Fruit fly (Drosophila melanogaster): Measurements from ENCODE around the gene CG18581.
A peak's percentile ranks its signal among the peaks of the same experiment; 100 is the strongest.

Gene CG18581

DNA sequence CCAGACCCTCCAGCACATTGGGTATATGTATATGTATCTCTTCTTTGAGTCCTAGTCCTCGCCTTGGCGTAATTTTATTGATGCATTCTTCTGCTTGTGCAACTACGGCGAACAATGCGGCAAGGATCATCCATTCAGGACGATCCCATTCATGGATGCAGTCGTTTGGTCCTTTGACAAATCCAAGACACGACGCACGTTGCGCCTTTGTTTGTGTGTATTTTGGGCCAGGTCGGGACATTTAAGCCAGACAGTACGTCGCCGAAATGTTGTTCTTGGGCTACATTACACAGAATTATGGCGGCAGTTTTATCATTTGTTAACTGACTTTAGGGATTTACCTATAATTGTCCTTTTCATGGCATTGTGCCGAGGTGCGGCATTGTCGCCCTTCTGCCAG is 4.9 kb downstream of the CG18581 start:
- TF ChIP-seq CG32121 (GFP tag; IDR thresholded peaks at IDR 0.05) = no peak
- no peak for TF ChIP-seq CG8301 (tag; optimal IDR thresholded peaks at IDR 0.05)
- TF ChIP-seq fd96Ca (GFP tag; IDR thresholded peaks at IDR 0.05) = no peak
- TF ChIP-seq D1 (tag; optimal IDR thresholded peaks at IDR 0.05) = no peak
- TF ChIP-seq CG14655 (GFP tag; optimal IDR thresholded peaks at IDR 0.05) = no peak
- no peak for TF ChIP-seq CG34367 (tag; optimal IDR thresholded peaks at IDR 0.05)
- TF ChIP-seq CG4496 (GFP tag; IDR thresholded peaks at IDR 0.05) = no peak
- TF ChIP-seq CG15710 (tag; optimal IDR thresholded peaks at IDR 0.05) = no peak

DNA sequence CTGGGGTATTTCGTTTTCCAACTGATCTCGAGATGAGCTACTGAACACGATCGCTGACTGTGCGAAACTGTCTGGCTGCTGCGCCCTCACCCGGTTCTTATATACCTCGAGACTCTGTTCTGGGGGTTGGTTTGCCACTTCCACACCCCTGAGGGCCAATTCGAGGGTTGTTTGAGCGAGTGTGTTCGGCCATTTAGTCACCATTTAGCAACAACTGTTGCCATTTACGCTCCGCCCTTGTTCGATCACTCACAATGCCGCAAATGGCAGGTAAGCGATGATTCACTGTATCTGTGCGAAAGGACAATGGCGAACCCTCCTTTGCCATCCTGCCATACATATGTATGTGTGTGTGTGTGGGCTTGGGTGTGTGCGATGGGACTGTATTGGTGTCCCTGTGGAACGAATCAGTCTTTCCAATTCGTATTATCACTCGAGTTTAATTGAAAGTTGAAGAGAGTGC is 6.1 kb downstream of the CG18581 start, which contains the start of gene ind:
Gene ind, minus strand, starts transcription at position 51 of the 463 bp plus-strand sequence.
- no peak for TF ChIP-seq CG10348 (GFP tag; IDR thresholded peaks at IDR 0.05)

DNA sequence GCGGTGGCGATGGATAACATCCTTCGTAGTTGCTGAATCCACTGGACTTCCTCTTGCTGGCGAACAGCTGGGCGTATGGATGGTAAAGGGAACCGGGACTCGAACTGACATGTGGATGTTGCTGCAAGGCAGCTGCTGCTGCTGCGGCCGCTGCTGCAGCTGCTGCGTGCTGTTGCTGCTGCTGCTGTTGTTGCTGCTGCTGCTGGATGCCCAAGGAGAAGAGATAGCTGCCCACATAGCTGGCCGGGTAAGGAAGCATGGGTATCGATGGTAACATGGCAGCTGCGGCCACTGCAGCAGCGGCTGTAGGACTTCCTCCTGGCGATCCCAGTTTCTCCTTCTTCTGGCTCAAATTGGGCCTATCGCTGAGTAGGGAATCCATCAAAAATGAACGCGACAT is 6.5 kb downstream of the CG18581 start:
- TF ChIP-seq Snoo (tag; optimal IDR thresholded peaks at IDR 0.05) (no peak), CG34367 (tag; optimal IDR thresholded peaks at IDR 0.05) (no peak), CG15710 (tag; optimal IDR thresholded peaks at IDR 0.05) (no peak), CG17806 (tag; optimal IDR thresholded peaks at IDR 0.05) (no peak), CG12605 (GFP tag; IDR thresholded peaks at IDR 0.05) (no peak)

DNA sequence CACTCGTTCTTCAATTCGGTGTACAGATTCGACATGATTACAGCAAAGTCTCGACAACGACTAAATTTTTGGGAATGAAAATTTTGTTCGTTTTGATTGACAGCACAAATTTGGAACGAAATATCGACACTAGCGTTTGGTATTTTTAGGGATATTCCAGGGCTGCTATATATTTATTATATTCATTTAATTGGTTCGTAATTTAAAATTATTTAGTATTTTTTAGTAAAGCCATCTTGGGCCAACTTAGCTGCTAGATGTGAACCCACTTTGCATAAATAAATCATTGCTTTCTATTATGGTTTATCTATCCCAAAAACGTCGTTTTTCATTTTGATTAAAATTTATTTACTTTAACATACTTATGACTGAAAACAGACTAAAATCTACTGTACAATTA is 7.5 kb downstream of the CG18581 start, which contains the start of gene Rpn12R:
Gene Rpn12R, minus strand, starts transcription at position 101 of the 400 bp plus-strand sequence.
- no peak for TF ChIP-seq CG15710 (tag; optimal IDR thresholded peaks at IDR 0.05)
- TF ChIP-seq CG4496 (GFP tag; IDR thresholded peaks at IDR 0.05) = no peak
- no peak for TF ChIP-seq Ets98B (GFP tag; IDR thresholded peaks at IDR 0.05)
- no peak for TF ChIP-seq gl (tag; optimal IDR thresholded peaks at IDR 0.05)
- no peak for TF ChIP-seq CG9948 (tag; optimal IDR thresholded peaks at IDR 0.05)
- TF ChIP-seq CG14655 (GFP tag; optimal IDR thresholded peaks at IDR 0.05) = no peak
- no peak for TF ChIP-seq D1 (tag; optimal IDR thresholded peaks at IDR 0.05)
- no peak for TF ChIP-seq EcR (GFP tag; optimal IDR thresholded peaks at IDR 0.05)
- TF ChIP-seq CG12605 (GFP tag; IDR thresholded peaks at IDR 0.05) = no peak
- TF ChIP-seq CG17806 (tag; optimal IDR thresholded peaks at IDR 0.05) = no peak
- TF ChIP-seq fd96Ca (GFP tag; IDR thresholded peaks at IDR 0.05) = no peak
- no peak for TF ChIP-seq Pif1A (GFP tag; optimal IDR thresholded peaks at IDR 0.05)
- TF ChIP-seq CG8159 (tag; optimal IDR thresholded peaks at IDR 0.05) = no peak

dm6 chr3L:15040329-15040886 is 9.6 kb downstream of the CG18581 start:
- no peak for TF ChIP-seq Pif1B (GFP tag; optimal IDR thresholded peaks at IDR 0.05)
- no peak for TF ChIP-seq gl (tag; optimal IDR thresholded peaks at IDR 0.05)
- no peak for TF ChIP-seq CG10348 (GFP tag; IDR thresholded peaks at IDR 0.05)
- no peak for TF ChIP-seq EcR (GFP tag; optimal IDR thresholded peaks at IDR 0.05)

dm6 chr3L:15039510-15039909 is 10.5 kb downstream of the CG18581 start:
- TF ChIP-seq Ets98B (GFP tag; IDR thresholded peaks at IDR 0.05) (no peak), CG10348 (GFP tag; IDR thresholded peaks at IDR 0.05) (no peak), CG8301 (tag; optimal IDR thresholded peaks at IDR 0.05) (no peak), gl (tag; optimal IDR thresholded peaks at IDR 0.05) (no peak), CG32121 (GFP tag; IDR thresholded peaks at IDR 0.05) (no peak), CG12605 (GFP tag; IDR thresholded peaks at IDR 0.05) (no peak), rn (GFP tag; IDR thresholded peaks at IDR 0.05) (no peak), Pif1B (GFP tag; optimal IDR thresholded peaks at IDR 0.05) (no peak), Snoo (tag; optimal IDR thresholded peaks at IDR 0.05) (no peak), Pif1A (GFP tag; optimal IDR thresholded peaks at IDR 0.05) (no peak), D1 (tag; optimal IDR thresholded peaks at IDR 0.05) (no peak), CG8159 (tag; optimal IDR thresholded peaks at IDR 0.05) (no peak), CG13204 (GFP tag; optimal IDR thresholded peaks at IDR 0.05) (no peak)

dm6 chr3L:15035585-15035984 is 14.4 kb downstream of the CG18581 start:
- TF ChIP-seq D1 (tag; optimal IDR thresholded peaks at IDR 0.05) (no peak), EcR (GFP tag; optimal IDR thresholded peaks at IDR 0.05) (no peak), fd96Ca (GFP tag; IDR thresholded peaks at IDR 0.05) (no peak), Pif1A (GFP tag; optimal IDR thresholded peaks at IDR 0.05) (peak; percentile 5), CG8159 (tag; optimal IDR thresholded peaks at IDR 0.05) (peak; percentile 41), CG4496 (GFP tag; IDR thresholded peaks at IDR 0.05) (no peak), CG14655 (GFP tag; optimal IDR thresholded peaks at IDR 0.05) (peak; percentile 31)

- TF ChIP-seq CG8159 (tag; optimal IDR thresholded peaks at IDR 0.05) (no peak), CG34367 (tag; optimal IDR thresholded peaks at IDR 0.05) (no peak), CG15710 (tag; optimal IDR thresholded peaks at IDR 0.05) (no peak), CG13204 (GFP tag; optimal IDR thresholded peaks at IDR 0.05) (no peak), Ets98B (GFP tag; IDR thresholded peaks at IDR 0.05) (no peak), CG17806 (tag; optimal IDR thresholded peaks at IDR 0.05) (no peak), EcR (GFP tag; optimal IDR thresholded peaks at IDR 0.05) (no peak), CG10348 (GFP tag; IDR thresholded peaks at IDR 0.05) (no peak), gl (tag; optimal IDR thresholded peaks at IDR 0.05) (no peak), CG12605 (GFP tag; IDR thresholded peaks at IDR 0.05) (no peak), D1 (tag; optimal IDR thresholded peaks at IDR 0.05) (no peak), Pif1A (GFP tag; optimal IDR thresholded peaks at IDR 0.05) (no peak), CG8301 (tag; optimal IDR thresholded peaks at IDR 0.05) (no peak), CG4496 (GFP tag; IDR thresholded peaks at IDR 0.05) (no peak)
These were observed 15.3 kb downstream of the CG18581 start for dm6 chr3L:15034714-15035076.
